Worm (Caenorhabditis elegans): ENCODE measurements around the gene dyf-7.

The dyf-7 gene

DNA sequence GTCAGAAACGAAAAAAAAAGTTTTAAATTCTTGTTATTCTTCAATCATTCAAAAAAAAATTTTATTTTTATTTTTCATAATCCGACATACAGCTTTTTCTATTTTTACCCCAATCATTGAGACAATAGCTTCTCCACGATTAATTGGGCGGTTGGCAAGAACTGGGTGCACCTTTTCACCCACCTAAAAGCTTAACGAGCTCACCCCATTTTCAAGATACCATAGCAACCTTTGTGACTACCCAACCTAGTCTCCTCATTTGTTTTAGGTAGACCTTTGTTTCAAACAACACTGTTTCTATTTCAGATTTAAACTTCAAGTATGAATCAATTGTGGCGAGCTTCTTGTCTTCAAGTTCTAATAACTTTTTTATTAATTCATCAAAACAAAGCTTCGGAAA lies at the start of gene dyf-7:
Gene dyf-7 (plus strand): TSS at position 301 of the 400 bp plus-strand sequence.
- TF ChIP-seq dao-5 (tag; optimal IDR thresholded peaks at IDR 0.05) = no peak

DNA sequence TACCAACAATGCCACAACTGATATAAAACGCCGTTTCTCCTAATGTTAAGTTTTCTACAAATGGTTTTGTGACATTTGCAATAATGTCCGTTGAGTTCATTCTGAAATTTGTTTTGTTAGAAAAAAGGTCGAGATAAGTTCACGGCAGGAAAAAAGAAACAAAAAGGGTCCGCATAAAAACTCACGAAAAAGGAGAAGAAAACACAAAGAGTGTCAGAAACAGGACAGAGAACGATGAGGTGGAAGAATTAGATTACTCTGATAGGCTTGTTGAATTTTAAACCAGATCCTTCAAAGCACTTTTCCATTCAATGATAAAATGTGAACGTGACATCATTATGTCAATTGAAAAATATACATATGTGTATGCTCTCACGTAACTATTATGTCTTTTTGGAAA lies 45.4 kb upstream of the dyf-7 start, which contains the start of gene aex-2:
Gene aex-2 (minus strand): TSS at position 101 of the 400 bp plus-strand sequence.
- TF ChIP-seq him-1 (tag; optimal IDR thresholded peaks at IDR 0.05) = no peak
- TF ChIP-seq dao-5 (tag; optimal IDR thresholded peaks at IDR 0.05) = no peak
- no peak for TF ChIP-seq W03F9.2 (tag; optimal IDR thresholded peaks at IDR 0.05)

DNA sequence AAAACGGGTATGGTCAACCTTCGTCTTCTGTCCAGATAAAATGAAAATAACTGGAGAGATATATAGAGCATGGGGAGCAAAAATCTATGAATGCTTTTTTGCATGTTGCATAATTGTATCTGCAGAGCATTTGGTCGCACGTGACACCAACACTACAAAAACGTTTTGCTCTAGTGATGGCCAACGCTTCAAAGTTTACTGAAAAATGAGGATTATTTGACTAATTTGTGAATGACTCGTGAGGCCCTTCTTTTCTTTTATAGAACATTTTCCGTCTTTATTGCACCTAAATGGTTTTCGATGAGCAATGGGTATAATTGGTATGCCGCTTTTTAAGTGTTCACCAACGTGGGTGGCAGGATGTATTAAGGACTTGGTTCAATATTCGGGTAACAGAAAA lies 45.0 kb upstream of the dyf-7 start:
- no peak for TF ChIP-seq W03F9.2 (tag; optimal IDR thresholded peaks at IDR 0.05)
- no peak for TF ChIP-seq dao-5 (tag; optimal IDR thresholded peaks at IDR 0.05)
- no peak for TF ChIP-seq him-1 (tag; optimal IDR thresholded peaks at IDR 0.05)

DNA sequence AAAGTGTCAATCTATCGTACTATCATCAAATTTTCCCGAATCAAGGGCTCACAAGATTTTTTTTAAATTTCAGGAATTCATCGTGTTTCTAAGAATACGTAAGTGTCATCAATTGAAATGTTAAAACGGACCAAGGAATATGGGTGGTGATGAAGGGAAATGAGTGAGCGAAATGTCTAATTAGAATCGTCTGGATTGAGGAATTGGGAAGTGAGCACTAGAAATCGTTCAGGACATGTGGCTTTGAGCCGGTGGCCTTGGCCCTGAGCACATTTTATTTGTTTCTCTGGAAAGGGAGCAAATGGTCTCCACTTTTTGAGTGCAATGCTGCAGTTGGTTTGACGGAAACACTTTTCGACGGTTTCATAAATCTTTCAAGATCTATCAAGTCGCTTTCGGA lies 44.2 kb upstream of the dyf-7 start:
- TF ChIP-seq dao-5 (tag; optimal IDR thresholded peaks at IDR 0.05) (no peak), him-1 (tag; optimal IDR thresholded peaks at IDR 0.05) (no peak), W03F9.2 (tag; optimal IDR thresholded peaks at IDR 0.05) (no peak)

DNA sequence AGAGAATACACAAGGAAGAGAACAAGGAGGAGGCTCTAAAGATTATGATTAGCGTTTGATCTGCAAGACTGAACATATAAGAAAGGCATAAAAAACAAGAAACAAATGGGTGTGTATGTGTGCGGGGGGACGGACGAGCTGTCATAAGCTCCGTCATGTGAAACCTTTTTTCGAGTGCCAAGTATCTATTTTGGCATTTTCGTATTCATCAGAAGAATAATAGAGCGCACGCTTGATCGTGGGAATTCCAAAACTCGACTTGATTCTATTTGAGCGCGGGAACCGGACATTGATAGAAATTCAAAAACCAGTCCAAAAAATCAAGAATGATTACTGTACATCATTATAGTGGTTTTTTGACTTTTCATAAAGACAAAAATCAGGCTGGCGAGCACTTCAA lies 41.7 kb upstream of the dyf-7 start:
- TF ChIP-seq W03F9.2 (tag; optimal IDR thresholded peaks at IDR 0.05) (no peak), him-1 (tag; optimal IDR thresholded peaks at IDR 0.05) (no peak), dao-5 (tag; optimal IDR thresholded peaks at IDR 0.05) (no peak)

DNA sequence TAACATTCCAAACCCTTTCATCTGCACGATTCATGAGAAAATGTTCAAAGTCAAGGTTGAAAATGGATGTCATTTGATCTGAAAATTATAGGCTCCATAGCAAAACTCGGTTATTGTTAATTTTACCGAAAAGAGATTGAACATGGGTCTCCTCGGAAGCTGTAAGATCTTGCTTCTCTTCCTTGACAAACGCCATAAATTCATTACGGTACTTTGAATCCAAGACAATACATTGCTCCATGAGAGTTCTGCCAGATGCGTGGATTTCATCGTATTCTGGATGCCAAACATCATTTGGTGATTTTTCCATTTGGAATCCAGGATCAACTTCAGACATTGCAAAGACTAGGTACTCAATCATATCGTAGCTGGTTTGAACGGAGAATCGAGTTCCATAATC lies 32.5 kb upstream of the dyf-7 start:
- TF ChIP-seq him-1 (tag; optimal IDR thresholded peaks at IDR 0.05) (no peak), W03F9.2 (tag; optimal IDR thresholded peaks at IDR 0.05) (no peak), dao-5 (tag; optimal IDR thresholded peaks at IDR 0.05) (no peak)

DNA sequence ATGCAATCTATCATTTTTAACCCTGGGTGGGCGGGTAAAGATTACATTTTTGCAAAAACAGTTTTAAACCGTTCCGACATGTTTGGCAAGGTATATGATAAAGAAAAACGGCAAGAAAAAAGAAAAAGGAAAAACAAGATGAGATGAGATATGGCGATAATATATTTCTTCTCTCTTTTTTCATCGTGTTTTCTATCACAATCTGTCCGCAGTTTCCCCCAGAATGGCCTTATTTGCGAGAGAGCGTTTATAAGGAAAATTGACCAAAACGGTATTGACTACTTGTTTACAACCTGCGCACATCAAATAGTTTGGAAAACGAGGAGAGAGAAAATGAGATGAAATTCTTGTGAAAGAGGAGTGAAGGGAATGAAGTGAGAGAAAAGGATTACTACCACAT lies 31.1 kb upstream of the dyf-7 start:
- TF ChIP-seq dao-5 (tag; optimal IDR thresholded peaks at IDR 0.05) (no peak), W03F9.2 (tag; optimal IDR thresholded peaks at IDR 0.05) (no peak), him-1 (tag; optimal IDR thresholded peaks at IDR 0.05) (no peak)

DNA sequence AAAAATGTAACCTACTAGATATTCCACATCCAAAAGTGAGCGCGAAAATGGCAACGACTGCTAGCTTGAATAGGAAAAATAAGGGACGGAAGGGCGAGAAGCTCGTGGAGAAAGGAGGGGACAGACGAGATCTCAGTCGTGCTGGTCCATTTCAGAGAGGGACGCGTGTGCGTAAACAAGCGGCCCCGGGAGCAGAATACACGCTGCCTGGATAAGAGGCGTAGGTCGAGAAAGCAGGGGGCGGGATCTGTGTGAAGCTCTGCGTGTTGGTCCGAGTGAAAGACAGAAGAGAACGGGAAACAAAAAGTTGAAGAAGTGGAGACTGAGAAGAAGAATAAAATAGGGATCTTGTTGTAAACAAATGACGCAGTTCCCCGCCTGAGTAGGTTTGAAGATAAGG lies 29.9 kb upstream of the dyf-7 start, which contains the start of gene T14B1.1:
Gene T14B1.1 (minus strand): TSS at position 170 of the 400 bp plus-strand sequence.
- TF ChIP-seq W03F9.2 (tag; optimal IDR thresholded peaks at IDR 0.05) (no peak), him-1 (tag; optimal IDR thresholded peaks at IDR 0.05) (peak; percentile 18), dao-5 (tag; optimal IDR thresholded peaks at IDR 0.05) (no peak)

DNA sequence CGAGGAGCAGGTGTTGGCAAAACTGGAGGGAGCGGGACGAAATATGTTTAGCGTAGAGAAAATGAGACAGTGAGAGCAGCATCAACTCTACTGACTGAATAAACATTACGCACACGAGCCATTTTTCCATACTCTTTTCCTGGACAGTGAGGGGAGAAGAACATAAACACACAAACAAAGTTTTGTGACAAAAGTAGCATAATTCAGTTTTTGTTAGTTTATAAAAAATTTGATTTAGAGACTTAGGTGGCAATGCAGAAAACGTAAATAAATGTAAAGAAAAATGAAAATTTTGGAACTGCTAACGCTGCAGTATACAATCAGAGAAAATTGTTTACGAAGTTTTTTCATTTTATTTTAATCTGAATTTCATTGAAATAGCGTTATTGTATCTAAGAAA lies 25.2 kb upstream of the dyf-7 start:
- no peak for TF ChIP-seq him-1 (tag; optimal IDR thresholded peaks at IDR 0.05)
- TF ChIP-seq W03F9.2 (tag; optimal IDR thresholded peaks at IDR 0.05) = no peak
- TF ChIP-seq dao-5 (tag; optimal IDR thresholded peaks at IDR 0.05) = no peak

DNA sequence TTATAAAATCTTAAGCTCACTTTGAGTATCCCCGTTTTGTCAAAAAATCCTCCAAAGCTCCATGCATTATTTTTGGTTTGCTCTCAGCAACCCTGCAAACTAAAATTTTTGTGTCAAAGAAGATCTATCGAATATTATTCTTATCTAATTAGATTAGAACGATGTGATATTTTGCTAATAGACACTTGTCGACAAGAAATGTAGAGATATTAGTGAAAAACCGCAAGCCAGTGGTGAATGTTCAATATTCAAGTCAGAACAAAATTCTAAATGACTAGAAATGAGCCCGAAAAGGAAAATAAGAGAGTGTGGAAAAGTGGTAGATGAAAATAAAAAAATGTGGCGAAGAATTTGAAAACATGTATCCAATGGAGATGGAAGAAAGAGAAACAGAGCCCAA lies 23.7 kb upstream of the dyf-7 start, which contains the start of gene C43C3.4:
Gene C43C3.4 (minus strand): TSS at position 101 of the 400 bp plus-strand sequence.
- TF ChIP-seq dao-5 (tag; optimal IDR thresholded peaks at IDR 0.05) (no peak), W03F9.2 (tag; optimal IDR thresholded peaks at IDR 0.05) (no peak), him-1 (tag; optimal IDR thresholded peaks at IDR 0.05) (no peak)

DNA sequence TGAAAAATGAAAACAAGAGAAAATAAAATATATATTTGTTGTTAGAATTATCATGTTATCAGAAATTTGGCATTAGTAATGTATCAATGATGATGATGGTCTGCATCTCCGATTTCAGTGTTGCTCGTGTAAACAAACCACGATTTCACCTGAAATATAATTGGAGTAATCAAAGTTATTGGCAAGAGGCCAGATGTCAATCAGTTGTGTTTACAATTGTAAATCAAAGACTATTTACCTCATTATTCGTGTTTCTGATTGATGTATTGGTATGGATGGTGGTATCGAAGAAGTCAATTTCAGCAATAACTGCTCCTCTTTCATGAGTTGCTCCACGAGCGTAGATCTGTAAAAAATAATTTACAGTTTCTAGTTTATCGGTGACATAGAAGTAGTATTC lies 22.4 kb upstream of the dyf-7 start:
- no peak for TF ChIP-seq him-1 (tag; optimal IDR thresholded peaks at IDR 0.05)
- peak; percentile 40 for TF ChIP-seq W03F9.2 (tag; optimal IDR thresholded peaks at IDR 0.05)

DNA sequence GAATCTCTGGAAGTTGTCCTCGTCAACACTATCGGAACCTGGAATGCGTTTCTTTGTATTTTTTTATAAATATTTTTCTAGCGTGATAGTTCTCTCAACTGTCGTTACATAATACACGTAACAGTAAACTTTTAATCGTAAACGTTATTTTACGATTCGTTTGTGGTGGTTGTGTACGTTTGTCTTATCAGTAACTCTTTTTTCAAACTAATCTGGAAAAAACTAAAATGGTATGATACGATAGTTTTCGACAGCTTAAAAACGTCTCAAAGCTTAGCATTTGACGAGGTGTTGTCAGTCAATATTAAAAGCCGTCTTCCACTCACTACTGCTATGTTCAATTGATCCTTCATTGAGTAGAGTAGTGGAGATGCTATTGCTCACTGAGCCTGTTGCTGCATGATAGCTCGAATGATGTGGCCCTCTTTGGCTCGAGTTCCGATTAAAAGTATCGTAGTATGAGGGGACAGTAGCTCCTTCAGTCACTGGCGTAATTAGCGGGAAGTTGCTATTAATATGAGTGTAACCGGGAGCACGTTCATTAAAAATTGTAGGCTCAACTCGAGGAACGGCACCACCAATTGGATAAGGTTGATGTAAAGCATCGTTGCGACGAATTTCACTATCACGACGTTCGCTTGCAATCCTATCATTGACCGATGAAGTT lies 21.5 kb upstream of the dyf-7 start:
- TF ChIP-seq him-1 (tag; optimal IDR thresholded peaks at IDR 0.05) (no peak), dao-5 (tag; optimal IDR thresholded peaks at IDR 0.05) (no peak), W03F9.2 (tag; optimal IDR thresholded peaks at IDR 0.05) (no peak)

DNA sequence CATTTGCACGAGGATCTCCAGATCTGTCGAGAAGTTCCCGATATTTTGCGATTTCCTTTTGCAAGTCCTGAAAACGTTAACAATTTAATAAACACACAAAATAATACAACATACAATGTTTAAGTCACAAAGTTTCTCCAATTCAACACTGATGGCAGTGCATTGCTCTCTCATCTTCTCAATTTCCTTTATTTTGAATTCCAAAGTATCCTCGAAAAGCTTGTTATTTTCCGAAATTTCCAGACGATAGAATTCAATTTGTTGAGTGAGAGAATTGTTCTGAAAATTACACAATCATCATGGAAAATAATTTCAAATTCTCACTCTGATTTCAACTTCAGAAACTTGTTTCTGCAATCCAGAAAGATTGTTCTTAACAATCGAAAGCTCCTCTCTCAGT lies 20.5 kb upstream of the dyf-7 start:
- TF ChIP-seq W03F9.2 (tag; optimal IDR thresholded peaks at IDR 0.05) = no peak
- TF ChIP-seq dao-5 (tag; optimal IDR thresholded peaks at IDR 0.05) = no peak
- TF ChIP-seq him-1 (tag; optimal IDR thresholded peaks at IDR 0.05) = no peak

DNA sequence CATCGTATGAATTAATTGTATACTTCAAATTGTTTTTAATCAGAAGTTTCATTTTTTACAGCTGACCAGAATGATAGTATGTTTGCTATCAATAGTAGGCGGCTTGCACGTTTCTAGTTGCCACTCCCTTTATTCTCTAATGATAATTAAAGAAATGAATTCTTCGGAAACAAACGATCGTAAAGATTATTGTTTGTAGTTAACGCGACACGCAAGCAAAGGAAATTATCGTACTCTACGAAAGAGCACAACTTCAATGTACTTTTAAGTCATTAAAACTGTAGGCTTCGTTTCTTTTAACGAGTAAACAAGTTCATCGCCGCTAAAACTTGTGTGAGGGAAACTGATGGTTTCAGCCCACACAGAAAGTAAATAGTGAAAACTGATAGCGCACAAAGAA lies 19.0 kb upstream of the dyf-7 start:
- no peak for TF ChIP-seq him-1 (tag; optimal IDR thresholded peaks at IDR 0.05)
- TF ChIP-seq W03F9.2 (tag; optimal IDR thresholded peaks at IDR 0.05) = no peak
- TF ChIP-seq dao-5 (tag; optimal IDR thresholded peaks at IDR 0.05) = no peak

DNA sequence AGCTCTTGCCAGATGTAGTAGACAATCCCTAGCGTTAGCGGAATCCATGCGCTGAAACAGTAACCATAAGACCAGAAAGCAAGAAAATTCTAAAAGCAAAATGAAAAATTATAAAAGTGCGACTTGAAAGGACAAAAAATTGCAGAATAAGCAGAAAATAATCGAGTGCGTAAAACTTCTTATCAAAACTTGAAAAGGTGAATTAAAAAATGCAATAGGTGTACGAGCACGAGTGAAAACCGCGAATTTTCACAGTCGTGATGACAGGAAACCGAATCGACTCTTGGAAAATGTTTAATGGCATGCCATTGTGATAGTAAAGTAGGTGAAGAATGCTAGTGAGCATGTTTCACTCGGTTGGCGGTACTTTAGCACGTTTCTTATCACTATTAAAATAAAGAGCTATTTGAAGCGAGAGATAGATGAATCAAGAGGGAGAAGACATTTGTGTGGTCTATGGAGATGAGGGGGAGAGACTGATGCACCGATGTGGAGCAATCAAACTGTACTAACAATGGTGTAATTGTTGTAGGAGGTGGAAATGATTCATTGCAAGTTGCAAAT lies 18.3 kb upstream of the dyf-7 start, which contains the start of gene ifp-1:
Gene ifp-1 (minus strand): TSS at position 51 of the 564 bp plus-strand sequence.
- no peak for TF ChIP-seq dao-5 (tag; optimal IDR thresholded peaks at IDR 0.05)
- TF ChIP-seq him-1 (tag; optimal IDR thresholded peaks at IDR 0.05) = no peak
- no peak for TF ChIP-seq W03F9.2 (tag; optimal IDR thresholded peaks at IDR 0.05)
